1 fruit fly cellular context compared by ENCODE assay signal in the genomic region with DNA sequence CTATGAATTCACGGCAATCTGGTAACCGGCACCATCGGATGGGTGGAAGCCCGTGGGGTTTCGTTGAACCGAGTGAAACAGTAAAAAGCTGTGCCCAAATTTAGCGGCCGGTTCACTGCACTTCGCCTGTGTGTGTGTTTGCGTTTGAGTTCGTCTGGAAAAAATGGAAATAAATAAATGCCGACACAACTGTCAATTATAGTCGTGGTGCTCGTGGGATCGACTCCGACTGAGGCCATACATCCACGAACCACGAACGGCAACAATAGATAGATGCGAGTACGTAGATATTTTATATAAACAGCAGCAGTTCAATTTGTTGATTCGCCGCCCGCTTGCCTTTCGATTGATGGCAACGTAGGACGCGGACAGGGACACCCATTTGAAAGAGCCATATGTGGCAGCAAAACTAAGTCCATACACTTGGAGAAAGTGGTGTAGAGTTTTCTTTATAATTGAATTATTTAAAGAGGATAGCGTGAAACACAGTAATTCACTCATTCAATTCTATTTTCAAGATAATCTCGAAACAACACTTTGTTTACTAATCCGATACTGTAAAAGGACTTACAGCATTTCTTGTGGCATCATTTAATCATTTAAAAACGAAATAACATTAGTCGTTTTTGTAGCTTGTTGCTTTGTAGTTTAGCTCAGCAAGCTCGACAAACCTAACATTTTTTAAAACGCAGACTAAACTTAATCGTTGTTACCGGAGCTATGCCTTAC.
TF ChIP-seq lines count a peak whose summit lies in the region.

No protein-coding gene starts in this region.

TF ChIP-seq in whole organism, embryonic, 481 proteins besides CTCF, POLR2A, EP300 and RAD21 (continued from another document):
- TF ChIP-seq CG10462 (GFP tag; optimal IDR thresholded peaks at IDR 0.05; lab: Kevin White, UChicago) (no peak), Tbp (GFP tag; optimal IDR thresholded peaks at IDR 0.05; lab: Kevin White, UChicago) (no peak), CG4730 (GFP tag; IDR thresholded peaks at IDR 0.05; lab: Robert Waterston, UW) (peak; percentile 13; the same call in 1 of the 2 replicates), CG14050 (GFP tag; IDR thresholded peaks at IDR 0.05; lab: Robert Waterston, UW) (no peak), tio (GFP tag; optimal IDR thresholded peaks at IDR 0.05; lab: Kevin White, UChicago) (peak; percentile 2), scrt (GFP tag; optimal IDR thresholded peaks at IDR 0.05; lab: Kevin White, UChicago) (no peak), vvl (GFP tag; IDR thresholded peaks at IDR 0.05; lab: Robert Waterston, UW) (no peak), jumu (GFP tag; optimal IDR thresholded peaks at IDR 0.05; lab: Kevin White, UChicago) (no peak), amos (GFP tag; IDR thresholded peaks at IDR 0.05; lab: Robert Waterston, UW; ENCODE audit: partially characterized antibody) (no peak), Meics (GFP tag; optimal IDR thresholded peaks at IDR 0.05; lab: Kevin White, UChicago) (no peak), B-H1 (GFP tag; IDR thresholded peaks at IDR 0.05; lab: Robert Waterston, UW) (no peak), twi (tag; optimal IDR thresholded peaks at IDR 0.05; lab: Kevin White, UChicago) (peak; percentile 71), TFAM (GFP tag; optimal IDR thresholded peaks at IDR 0.05; lab: Kevin White, UChicago) (no peak), Sin3A (optimal IDR thresholded peaks at IDR 0.05; lab: Kevin White, UChicago) (no peak), CG7556 (GFP tag; optimal IDR thresholded peaks at IDR 0.05; lab: Kevin White, UChicago) (peak; percentile 21), fu2 (GFP tag; optimal IDR thresholded peaks at IDR 0.05; lab: Kevin White, UChicago) (no peak), da (GFP tag; optimal IDR thresholded peaks at IDR 0.05; lab: Kevin White, UChicago) (no peak), CG10321 (GFP tag; IDR thresholded peaks at IDR 0.05; lab: Robert Waterston, UW) (no peak; the same call in 1 of the 2 replicates), bsh (GFP tag; optimal IDR thresholded peaks at IDR 0.05; lab: Kevin White, UChicago) (peak in 1 of 2 experiments; percentile 43), hbn (GFP tag; IDR thresholded peaks at IDR 0.05; lab: Robert Waterston, UW; ENCODE audit: partially characterized antibody) (no peak), sob (GFP tag; IDR thresholded peaks at IDR 0.05; lab: Robert Waterston, UW) (no peak), tup (GFP tag; optimal IDR thresholded peaks at IDR 0.05; lab: Kevin White, UChicago) (no peak), Ets97D (GFP tag; optimal IDR thresholded peaks at IDR 0.05; lab: Kevin White, UChicago) (no peak), tx (GFP tag; optimal IDR thresholded peaks at IDR 0.05; lab: Kevin White, UChicago) (no peak), Dref (GFP tag; IDR thresholded peaks at IDR 0.05; lab: Robert Waterston, UW) (no peak), onecut (GFP tag; IDR thresholded peaks at IDR 0.05; lab: Robert Waterston, UW) (no peak; the same call in 1 of the 2 replicates), NfI (GFP tag; optimal IDR thresholded peaks at IDR 0.05; lab: Kevin White, UChicago) (no peak), CG6791 (GFP tag; IDR thresholded peaks at IDR 0.05; lab: Robert Waterston, UW; ENCODE audit: partially characterized antibody) (no peak), CG16813 (GFP tag; IDR thresholded peaks at IDR 0.05; lab: Robert Waterston, UW; ENCODE audit: partially characterized antibody) (no peak), Adf1 (GFP tag; IDR thresholded peaks at IDR 0.05; lab: Robert Waterston, UW) (no peak), Atf3 (GFP tag; optimal IDR thresholded peaks at IDR 0.05; lab: Kevin White, UChicago) (no peak), CG14860 (GFP tag; IDR thresholded peaks at IDR 0.05; lab: Robert Waterston, UW; ENCODE audit: partially characterized antibody) (no peak), rib (GFP tag; IDR thresholded peaks at IDR 0.05; lab: Robert Waterston, UW) (no peak), CG14441 (GFP tag; IDR thresholded peaks at IDR 0.05; lab: Robert Waterston, UW) (no peak), usp (GFP tag; optimal IDR thresholded peaks at IDR 0.05; lab: Kevin White, UChicago) (no peak), CG30020 (tag; optimal IDR thresholded peaks at IDR 0.05; lab: Kevin White, UChicago) (no peak), Pdp1 (GFP tag; optimal IDR thresholded peaks at IDR 0.05; lab: Kevin White, UChicago) (peak in 1 of 2 experiments; percentile 48), dimm (GFP tag; IDR thresholded peaks at IDR 0.05; lab: Robert Waterston, UW) (no peak), CG10431 (GFP tag; optimal IDR thresholded peaks at IDR 0.05; lab: Kevin White, UChicago) (no peak), exex (tag; optimal IDR thresholded peaks at IDR 0.05; lab: Kevin White, UChicago) (peak; percentile 3), CG6175 (GFP tag; IDR thresholded peaks at IDR 0.05; lab: Robert Waterston, UW) (no peak), CG13894 (tag; optimal IDR thresholded peaks at IDR 0.05; lab: Kevin White, UChicago) (no peak), CG14667 (GFP tag; IDR thresholded peaks at IDR 0.05; lab: Robert Waterston, UW) (no peak), CrebB (tag; optimal IDR thresholded peaks at IDR 0.05; lab: Kevin White, UChicago) (peak; percentile 9), br (optimal IDR thresholded peaks at IDR 0.05; lab: Kevin White, UChicago) (no peak), CG8359 (GFP tag; optimal IDR thresholded peaks at IDR 0.05; lab: Kevin White, UChicago; ENCODE audit: borderline replicate concordance) (peak; percentile 12), CG3726 (GFP tag; IDR thresholded peaks at IDR 0.05; lab: Robert Waterston, UW) (no peak), pum (GFP tag; optimal IDR thresholded peaks at IDR 0.05; lab: Kevin White, UChicago) (no peak), Chrac-16 (GFP tag; optimal IDR thresholded peaks at IDR 0.05; lab: Kevin White, UChicago) (no peak), Dek (tag; optimal IDR thresholded peaks at IDR 0.05; lab: Kevin White, UChicago) (no peak), ci (GFP tag; IDR thresholded peaks at IDR 0.05; lab: Robert Waterston, UW) (peak; percentile 20; the same call in 1 of the 3 replicates), CG18262 (tag; optimal IDR thresholded peaks at IDR 0.05; lab: Kevin White, UChicago) (peak; percentile 60), CG10979 (tag; optimal IDR thresholded peaks at IDR 0.05; lab: Kevin White, UChicago) (peak; percentile 38), CG15011 (GFP tag; optimal IDR thresholded peaks at IDR 0.05; lab: Kevin White, UChicago) (no peak), CG9727 (GFP tag; optimal IDR thresholded peaks at IDR 0.05; lab: Kevin White, UChicago) (peak; percentile 6), NK7.1 (GFP tag; optimal IDR thresholded peaks at IDR 0.05; lab: Kevin White, UChicago) (no peak), ap (GFP tag; IDR thresholded peaks at IDR 0.05; lab: Robert Waterston, UW) (no peak), Eip74EF (GFP tag; optimal IDR thresholded peaks at IDR 0.05; lab: Kevin White, UChicago) (no peak), ERR (GFP tag; optimal IDR thresholded peaks at IDR 0.05; lab: Kevin White, UChicago) (no peak), lmd (GFP tag; IDR thresholded peaks at IDR 0.05; lab: Robert Waterston, UW) (no peak), C15 (GFP tag; IDR thresholded peaks at IDR 0.05; lab: Robert Waterston, UW) (no peak), phol (tag; optimal IDR thresholded peaks at IDR 0.05; lab: Kevin White, UChicago) (peak; percentile 39), ems (GFP tag; optimal IDR thresholded peaks at IDR 0.05; lab: Kevin White, UChicago) (no peak), sens (GFP tag; lab: Kevin White, UChicago) (peak; percentile 91), wor (GFP tag; IDR thresholded peaks at IDR 0.05; lab: Robert Waterston, UW) (no peak), pho (GFP tag; optimal IDR thresholded peaks at IDR 0.05; lab: Kevin White, UChicago) (no peak), CG18764 (GFP tag; optimal IDR thresholded peaks at IDR 0.05; lab: Kevin White, UChicago) (no peak), sug (tag; optimal IDR thresholded peaks at IDR 0.05; lab: Kevin White, UChicago) (no peak), Myb (GFP tag; optimal IDR thresholded peaks at IDR 0.05; lab: Kevin White, UChicago) (no peak), MTF-1 (GFP tag; optimal IDR thresholded peaks at IDR 0.05; lab: Kevin White, UChicago; ENCODE audit: borderline replicate concordance) (no peak), sqz (GFP tag; optimal IDR thresholded peaks at IDR 0.05; lab: Kevin White, UChicago) (peak; percentile 32), CG9437 (GFP tag; optimal IDR thresholded peaks at IDR 0.05; lab: Kevin White, UChicago) (peak; percentile 41), CG4707 (GFP tag; optimal IDR thresholded peaks at IDR 0.05; lab: Kevin White, UChicago) (no peak), Ets65A (GFP tag; lab: Kevin White, UChicago) (no peak), eve (GFP tag; optimal IDR thresholded peaks at IDR 0.05; lab: Kevin White, UChicago) (peak in 1 of 2 experiments; percentile 72), corto (GFP tag; optimal IDR thresholded peaks at IDR 0.05; lab: Kevin White, UChicago) (no peak), CG3281 (GFP tag; optimal IDR thresholded peaks at IDR 0.05; lab: Kevin White, UChicago) (no peak), hkb (optimal IDR thresholded peaks at IDR 0.05; lab: Kevin White, UChicago) (no peak), hkb (GFP tag; IDR thresholded peaks at IDR 0.05; lab: Robert Waterston, UW) (no peak), Usf (GFP tag; optimal IDR thresholded peaks at IDR 0.05; lab: Kevin White, UChicago) (no peak), Bdp1 (GFP tag; optimal IDR thresholded peaks at IDR 0.05; lab: Kevin White, UChicago) (no peak), ssp (GFP tag; IDR thresholded peaks at IDR 0.05; lab: Robert Waterston, UW) (no peak), pros (GFP tag; optimal IDR thresholded peaks at IDR 0.05; lab: Kevin White, UChicago) (peak; percentile 69), crc (GFP tag; optimal IDR thresholded peaks at IDR 0.05; lab: Kevin White, UChicago) (no peak), lilli (GFP tag; optimal IDR thresholded peaks at IDR 0.05; lab: Kevin White, UChicago) (no peak)
